Worm (Caenorhabditis elegans) whole organism, L3 larva: ENCODE data around the gene maoc-1.

Source experiments
- R02D3.7 ChIP-seq: fragments of 150-350 bp; optimal IDR thresholded peaks from 2 replicates; lab custom pipeline; 2014; ENCODE audit warnings: missing biosample characterization, missing genetic modification characterization
- ama-1 ChIP-seq: fragments of 150-350 bp; optimal IDR thresholded peaks from 2 replicates; lab custom pipeline; 2018
- egl-27 ChIP-seq: sonication (generic microtip); optimal IDR thresholded peaks from 4 replicates; lab custom pipeline; 2017; ENCODE audit warnings: missing biosample characterization, missing genetic modification reagents, missing genetic modification characterization
- elt-2 ChIP-seq: sonication (generic microtip); optimal IDR thresholded peaks from 2 replicates; lab custom pipeline; 2016; ENCODE audit warnings: missing genetic modification reagents, mild to moderate bottlenecking, missing genetic modification characterization, missing compliant biosample characterization
- lin-39 ChIP-seq: fragments of 150-350 bp; optimal IDR thresholded peaks from 2 replicates; lab custom pipeline; 2018; ENCODE audit warnings: missing biosample characterization, missing genetic modification reagents, missing genetic modification characterization
- nhr-12 ChIP-seq: fragments of 150-350 bp; optimal IDR thresholded peaks from 2 replicates; lab custom pipeline; 2014; ENCODE audit warnings: missing biosample characterization, missing genetic modification characterization
- nhr-25 ChIP-seq: sonication (generic microtip); optimal IDR thresholded peaks from 2 replicates; lab custom pipeline; 2017; ENCODE audit warnings: missing biosample characterization, missing genetic modification characterization
- nhr-28 ChIP-seq: fragments of 150-350 bp; optimal IDR thresholded peaks from 2 replicates; lab custom pipeline; 2014; ENCODE audit warnings: missing biosample characterization, missing genetic modification characterization
- nhr-77 ChIP-seq: fragments of 150-350 bp; optimal IDR thresholded peaks from 2 replicates; lab custom pipeline; 2014; ENCODE audit warnings: missing biosample characterization, missing genetic modification characterization
- sea-2 ChIP-seq: fragments of 150-350 bp; sonication (generic microtip); optimal IDR thresholded peaks from 4 replicates; lab custom pipeline; 2014; ENCODE audit warnings: missing biosample characterization, missing genetic modification reagents, missing genetic modification characterization
- snpc-4 ChIP-seq: fragments of 150-350 bp; optimal IDR thresholded peaks from 2 replicates; lab custom pipeline; 2014; ENCODE audit warnings: missing biosample characterization, missing genetic modification characterization
- unc-39 ChIP-seq: sonication (generic microtip); optimal IDR thresholded peaks from 4 replicates; lab custom pipeline; 2017; ENCODE audit warnings: missing biosample characterization, missing genetic modification characterization
- zag-1 ChIP-seq: fragments of 150-350 bp; optimal IDR thresholded peaks from 2 replicates; lab custom pipeline; 2014; ENCODE audit warnings: missing biosample characterization, missing genetic modification characterization

- TF ChIP-seq nhr-77 (tag; lab: Kevin White, UChicago) (no peak), zag-1 (tag; lab: Kevin White, UChicago) (no peak), sea-2 (GFP tag; lab: Kevin White, UChicago) (no peak), R02D3.7 (no peak), nhr-28 (tag; lab: Kevin White, UChicago) (no peak), egl-27 (no peak), nhr-25 (tag; lab: Kevin White, UChicago) (no peak), nhr-12 (no peak), unc-39 (no peak), elt-2 (tag; lab: Kevin White, UChicago) (no peak), lin-39 (tag; lab: Kevin White, UChicago) (no peak), snpc-4 (tag; lab: Kevin White, UChicago) (no peak), ama-1 (lab: Kevin White, UChicago) (no peak)
Observed at ce11 chrII:7238791-7239190, 42.7 kb downstream of the maoc-1 start.
